Worm (Caenorhabditis elegans) whole organism, L2 larva: Measurements from ENCODE around the gene C01G5.4.

Experiments
- blmp-1 ChIP-seq: sonication (generic microtip); optimal IDR thresholded peaks from 2 replicates; lab custom pipeline; 2017; ENCODE audit warnings: missing genetic modification characterization, mild to moderate bottlenecking, missing compliant biosample characterization, antibody characterized with exemption, moderate library complexity; ENCODE audit not compliant: insufficient read depth
- ceh-82 ChIP-seq: fragments of 150-350 bp; optimal IDR thresholded peaks from 2 replicates; lab custom pipeline; 2014; ENCODE audit warnings: missing biosample characterization, missing genetic modification characterization
- elt-3 ChIP-seq: sonication (generic microtip); optimal IDR thresholded peaks from 2 replicates; lab custom pipeline; 2017; ENCODE audit warnings: missing biosample characterization, missing genetic modification characterization
- lin-11 ChIP-seq: fragments of 150-350 bp; sonication (generic microtip); optimal IDR thresholded peaks from 2 replicates; lab custom pipeline; 2014; ENCODE audit warnings: missing biosample characterization, missing genetic modification characterization, inconsistent platforms, mixed read lengths
- lin-13 ChIP-seq: fragments of 150-350 bp; optimal IDR thresholded peaks from 2 replicates; lab custom pipeline; 2014; ENCODE audit warnings: missing biosample characterization, missing genetic modification reagents, missing genetic modification characterization
- lsy-2 ChIP-seq, 2 experiments: fragments of 150-350 bp in 1 of 2; sonication (generic microtip) in 1 of 2; optimal IDR thresholded peaks; 2 replicates each; lab custom pipeline; 2014 to 2017; ENCODE audit warnings: missing biosample characterization in 2 of 2, missing genetic modification characterization in 2 of 2
- mdl-1 ChIP-seq, 2 experiments: fragments of 150-350 bp in 1 of 2; sonication (generic microtip) in 1 of 2; optimal IDR thresholded peaks; 2 replicates each; lab custom pipeline; 2017; ENCODE audit warnings: missing biosample characterization in 2 of 2, missing genetic modification characterization in 2 of 2
- nhr-11 ChIP-seq: fragments of 150-350 bp; optimal IDR thresholded peaks from 2 replicates; lab custom pipeline; 2014; ENCODE audit warnings: missing biosample characterization, missing genetic modification characterization
- nhr-12 ChIP-seq: fragments of 150-350 bp; optimal IDR thresholded peaks from 2 replicates; lab custom pipeline; 2014; ENCODE audit warnings: missing biosample characterization, missing genetic modification characterization
- snpc-4 ChIP-seq: fragments of 150-350 bp; optimal IDR thresholded peaks from 2 replicates; lab custom pipeline; 2014; ENCODE audit warnings: missing biosample characterization, missing genetic modification characterization
- unc-62 ChIP-seq: fragments of 150-350 bp; optimal IDR thresholded peaks from 2 replicates; lab custom pipeline; 2014; ENCODE audit warnings: missing biosample characterization, missing genetic modification reagents, missing genetic modification characterization
- ztf-11 ChIP-seq: sonication (generic microtip); optimal IDR thresholded peaks from 2 replicates; lab custom pipeline; 2017; ENCODE audit warnings: missing biosample characterization, missing genetic modification characterization

DNA sequence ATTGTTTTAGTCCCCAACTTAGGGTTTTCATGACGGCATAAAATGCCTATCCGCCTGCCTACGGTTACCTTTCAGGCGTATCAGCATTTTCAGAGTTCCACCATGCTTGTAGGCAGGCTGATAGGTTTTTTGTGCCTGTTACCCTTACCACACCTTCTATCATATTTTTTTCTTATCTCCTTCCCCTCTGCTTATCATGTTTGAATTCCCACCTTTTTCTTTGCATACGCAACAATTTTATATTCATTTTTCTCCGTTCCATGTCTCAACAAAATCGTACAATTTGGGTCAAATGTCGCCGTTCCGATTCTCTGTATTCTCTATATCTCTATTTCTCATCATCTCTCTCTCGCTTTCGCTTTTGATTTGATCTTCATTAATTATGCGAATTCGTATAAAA, 12.0 kb upstream of the C01G5.4 start, which contains the start of gene C01G5.9:
- TF ChIP-seq lsy-2 (tag; optimal IDR thresholded peaks at IDR 0.05; lab: Kevin White, UChicago): no peak
- TF ChIP-seq elt-3 (tag; lab: Kevin White, UChicago): no peak
- no peak for TF ChIP-seq nhr-11
- no peak for TF ChIP-seq ztf-11 (tag; lab: Kevin White, UChicago)
- TF ChIP-seq snpc-4: no peak
- no peak for TF ChIP-seq ceh-82
- no peak for TF ChIP-seq lin-11 (tag; lab: Kevin White, UChicago)
- no peak for TF ChIP-seq blmp-1
- TF ChIP-seq nhr-12 (tag; lab: Kevin White, UChicago): no peak
- TF ChIP-seq lin-13 (GFP tag; lab: Kevin White, UChicago): no peak
- TF ChIP-seq unc-62 (GFP tag; lab: Kevin White, UChicago): no peak
- TF ChIP-seq mdl-1 (tag; optimal IDR thresholded peaks at IDR 0.05; lab: Kevin White, UChicago): no peak
